Fruit fly (Drosophila melanogaster) whole organism, embryonic: ENCODE data around the gene CG32061.

Source experiments
- Adf1 ChIP-seq: fragments of 200-800 bp; sonication (Bioruptor generic); IDR thresholded peaks from 2 replicates; pipeline ENCODE4 v1.3.6; 2022; ENCODE audit warnings: missing biosample characterization, missing genetic modification characterization
- Antp ChIP-seq: fragments of 200-800 bp; sonication (Bioruptor generic); optimal IDR thresholded peaks from 3 replicates; lab custom pipeline; 2016; ENCODE audit warnings: missing biosample characterization, missing genetic modification characterization
- Atf-2 ChIP-seq: fragments of 200-800 bp; sonication (Bioruptor generic); optimal IDR thresholded peaks from 2 replicates; lab custom pipeline; 2016; ENCODE audit warnings: missing biosample characterization, missing genetic modification characterization
- Atf3 ChIP-seq: fragments of 200-800 bp; sonication (Bioruptor generic); optimal IDR thresholded peaks from 3 replicates; lab custom pipeline; 2016; ENCODE audit warnings: missing biosample characterization, missing genetic modification characterization
- Awh ChIP-seq: fragments of 200-800 bp; sonication (Bioruptor generic); IDR thresholded peaks from 2 replicates; pipeline ENCODE4, ENCODE4 v1.3.6; 2022; ENCODE audit warnings: missing biosample characterization, missing genetic modification characterization
- B-H1 ChIP-seq: fragments of 200-800 bp; sonication (Bioruptor generic); IDR thresholded peaks from 3 replicates; pipeline ENCODE4 v1.3.6; 2022; ENCODE audit warnings: missing biosample characterization, missing genetic modification characterization
- CG10267 ChIP-seq: fragments of 200-800 bp; sonication (Bioruptor generic); optimal IDR thresholded peaks from 2 replicates; lab custom pipeline; 2018; ENCODE audit warnings: missing biosample characterization, mild to moderate bottlenecking, missing genetic modification characterization, moderate library complexity
- CG10274 ChIP-seq: fragments of 200-800 bp; sonication (Bioruptor generic); optimal IDR thresholded peaks from 3 replicates; lab custom pipeline; 2017; ENCODE audit warnings: missing biosample characterization, mild to moderate bottlenecking, missing genetic modification characterization
- CG10959 ChIP-seq: fragments of 200-800 bp; sonication (Bioruptor generic); IDR thresholded peaks from 2 replicates; pipeline ENCODE4 v1.3.6; 2022; ENCODE audit warnings: missing biosample characterization, missing genetic modification characterization
- CG11504 ChIP-seq: fragments of 200-800 bp; sonication (Bioruptor generic); optimal IDR thresholded peaks from 3 replicates; lab custom pipeline; 2019; ENCODE audit warnings: missing biosample characterization, mild to moderate bottlenecking, missing genetic modification characterization, moderate library complexity
- CG12391 ChIP-seq: fragments of 200-800 bp; sonication (Bioruptor generic); optimal IDR thresholded peaks from 3 replicates; lab custom pipeline; 2018; ENCODE audit warnings: missing biosample characterization, mild to moderate bottlenecking, missing genetic modification characterization, moderate library complexity
- CG12659 ChIP-seq: fragments of 200-800 bp; sonication (Bioruptor generic); optimal IDR thresholded peaks from 3 replicates; lab custom pipeline; 2017; ENCODE audit warnings: mild to moderate bottlenecking, missing biosample characterization, missing genetic modification reagents, missing genetic modification characterization
- CG13775 ChIP-seq: fragments of 200-800 bp; sonication (Bioruptor generic); optimal IDR thresholded peaks from 3 replicates; lab custom pipeline; 2017; ENCODE audit warnings: missing biosample characterization, mild to moderate bottlenecking, missing genetic modification characterization
- CG1529 ChIP-seq: fragments of 200-800 bp; sonication (Bioruptor generic); optimal IDR thresholded peaks from 3 replicates; lab custom pipeline; 2018; ENCODE audit warnings: missing biosample characterization, missing genetic modification characterization
- CG15601 ChIP-seq: fragments of 200-800 bp; sonication (Bioruptor generic); optimal IDR thresholded peaks from 3 replicates; lab custom pipeline; 2019; ENCODE audit warnings: missing biosample characterization, mild to moderate bottlenecking, missing genetic modification characterization, moderate library complexity
- CG1602 ChIP-seq: fragments of 200-800 bp; sonication (Bioruptor generic); optimal IDR thresholded peaks from 3 replicates; lab custom pipeline; 2016; ENCODE audit warnings: missing biosample characterization, missing genetic modification characterization
- CG16813 ChIP-seq: fragments of 200-800 bp; sonication (Bioruptor generic); IDR thresholded peaks from 3 replicates; pipeline ENCODE4 v1.3.6; 2022; ENCODE audit warnings: missing biosample characterization, missing genetic modification characterization; ENCODE audit not compliant: partially characterized antibody
- CG16863 ChIP-seq: fragments of 200-800 bp; sonication (Bioruptor generic); optimal IDR thresholded peaks from 3 replicates; lab custom pipeline; 2016; ENCODE audit warnings: missing biosample characterization, missing genetic modification characterization
- CG17802 ChIP-seq: fragments of 200-800 bp; sonication (Bioruptor generic); optimal IDR thresholded peaks from 2 replicates; lab custom pipeline; 2018; ENCODE audit warnings: missing biosample characterization, mild to moderate bottlenecking, missing genetic modification characterization, moderate library complexity
- CG18262 ChIP-seq: fragments of 200-800 bp; optimal IDR thresholded peaks from 3 replicates; lab custom pipeline; 2019; ENCODE audit warnings: missing biosample characterization, mild to moderate bottlenecking, missing genetic modification characterization, moderate library complexity
- CG33213 ChIP-seq: fragments of 200-800 bp; sonication (Bioruptor generic); optimal IDR thresholded peaks from 3 replicates; lab custom pipeline; 2016; ENCODE audit warnings: missing biosample characterization, missing genetic modification characterization
- CG33557 ChIP-seq: fragments of 200-800 bp; sonication (Bioruptor generic); optimal IDR thresholded peaks from 2 replicates; lab custom pipeline; 2019; ENCODE audit warnings: missing biosample characterization, mild to moderate bottlenecking, missing genetic modification characterization, moderate library complexity
- CG3407 ChIP-seq: fragments of 200-800 bp; sonication (Bioruptor generic); optimal IDR thresholded peaks from 2 replicates; lab custom pipeline; 2018; ENCODE audit warnings: missing biosample characterization, mild to moderate bottlenecking, missing genetic modification characterization
- CG4328 ChIP-seq: fragments of 200-800 bp; sonication (Bioruptor generic); optimal IDR thresholded peaks from 3 replicates; lab custom pipeline; 2017; ENCODE audit warnings: missing biosample characterization, missing genetic modification reagents, missing genetic modification characterization
- CG6683 ChIP-seq: fragments of 200-800 bp; sonication (Bioruptor generic); optimal IDR thresholded peaks from 2 replicates; lab custom pipeline; 2017; ENCODE audit warnings: missing biosample characterization, mild to moderate bottlenecking, missing genetic modification characterization, missing genetic modification reagents
- CG7928 ChIP-seq: fragments of 200-800 bp; sonication (Bioruptor generic); optimal IDR thresholded peaks from 2 replicates; lab custom pipeline; 2017; ENCODE audit warnings: missing biosample characterization, mild to moderate bottlenecking, missing genetic modification characterization
- Camta ChIP-seq: fragments of 200-800 bp; sonication (Bioruptor generic); optimal IDR thresholded peaks from 2 replicates; lab custom pipeline; 2016; ENCODE audit warnings: missing biosample characterization, missing genetic modification characterization
- CoRest ChIP-seq: fragments of 200-800 bp; sonication (Bioruptor generic); optimal IDR thresholded peaks from 3 replicates; lab custom pipeline; 2018; ENCODE audit warnings: missing biosample characterization, mild to moderate bottlenecking, missing genetic modification characterization, moderate library complexity
- Dip2 ChIP-seq: fragments of 200-800 bp; sonication (Bioruptor generic); IDR thresholded peaks from 2 replicates; pipeline ENCODE4 v1.3.6; 2022; ENCODE audit warnings: missing biosample characterization, missing genetic modification characterization
- Elba2 ChIP-seq: fragments of 200-800 bp; sonication (Bioruptor generic); optimal IDR thresholded peaks from 3 replicates; lab custom pipeline; 2016; ENCODE audit warnings: missing biosample characterization, missing genetic modification characterization
- HLH54F ChIP-seq: fragments of 200-800 bp; sonication (Bioruptor generic); optimal IDR thresholded peaks from 3 replicates; lab custom pipeline; 2016; ENCODE audit warnings: missing biosample characterization, missing genetic modification characterization
- Hr39 ChIP-seq: fragments of >200 bp; optimal IDR thresholded peaks from 2 replicates; lab custom pipeline; 2017
- PHDP ChIP-seq: fragments of 200-800 bp; sonication (Bioruptor generic); optimal IDR thresholded peaks from 3 replicates; lab custom pipeline; 2018; ENCODE audit warnings: missing biosample characterization, mild to moderate bottlenecking, missing genetic modification characterization, moderate library complexity
- Rx ChIP-seq: fragments of 200-800 bp; sonication (Bioruptor generic); IDR thresholded peaks from 2 replicates; pipeline ENCODE4 v1.3.6; 2022; ENCODE audit warnings: missing biosample characterization, missing genetic modification characterization
- Sry-β ChIP-seq: fragments of 200-800 bp; sonication (Bioruptor generic); optimal IDR thresholded peaks from 2 replicates; lab custom pipeline; 2018; ENCODE audit warnings: missing biosample characterization, mild to moderate bottlenecking, missing genetic modification characterization, moderate library complexity
- Tbp ChIP-seq: fragments of >200 bp; optimal IDR thresholded peaks from 2 replicates; lab custom pipeline; 2018; ENCODE audit warnings: missing biosample characterization, missing genetic modification characterization
- ara ChIP-seq: fragments of 200-800 bp; sonication (Bioruptor generic); IDR thresholded peaks from 2 replicates; pipeline ENCODE4 v1.3.6; 2022; ENCODE audit warnings: missing biosample characterization, missing genetic modification characterization
- bbx ChIP-seq: fragments of 200-800 bp; sonication (Bioruptor generic); IDR thresholded peaks from 2 replicates; pipeline ENCODE4 v1.3.6; 2022; ENCODE audit warnings: missing biosample characterization, missing genetic modification characterization; ENCODE audit not compliant: partially characterized antibody
- bcd ChIP-seq: fragments of 200-800 bp; sonication (Bioruptor generic); optimal IDR thresholded peaks from 2 replicates; lab custom pipeline; 2017; ENCODE audit warnings: missing biosample characterization, mild to moderate bottlenecking, missing genetic modification characterization
- esg ChIP-seq: fragments of 200-800 bp; sonication (Bioruptor generic); conservative IDR thresholded peaks from 2 replicates; pipeline ENCODE4 v1.3.6; 2022; ENCODE audit warnings: missing biosample characterization, missing genetic modification characterization
- fd96Cb ChIP-seq: fragments of 200-800 bp; sonication (Bioruptor generic); optimal IDR thresholded peaks from 2 replicates; lab custom pipeline; 2018; ENCODE audit warnings: missing biosample characterization, mild to moderate bottlenecking, missing genetic modification characterization, moderate library complexity
- gsb ChIP-seq: fragments of 200-800 bp; sonication (Bioruptor generic); IDR thresholded peaks from 2 replicates; pipeline ENCODE4 v1.3.6; 2022; ENCODE audit warnings: missing biosample characterization, missing genetic modification characterization
- kah ChIP-seq: fragments of 200-800 bp; sonication (Bioruptor generic); optimal IDR thresholded peaks from 2 replicates; lab custom pipeline; 2018; ENCODE audit warnings: missing biosample characterization, mild to moderate bottlenecking, missing genetic modification characterization
- lola ChIP-seq, 3 experiments: fragments of >200 bp in 2 of 3; fragments of 200-800 bp in 1 of 3; sonication (Bioruptor generic) in 1 of 3; optimal IDR thresholded peaks; 2 replicates each; lab custom pipeline; 2017 to 2019; ENCODE audit warnings: missing biosample characterization in 3 of 3, missing genetic modification characterization in 3 of 3, mild to moderate bottlenecking in 1 of 3, moderate library complexity in 1 of 3
- mld ChIP-seq: fragments of 200-800 bp; sonication (Bioruptor generic); IDR thresholded peaks from 3 replicates; pipeline ENCODE4 v1.3.6; 2022; ENCODE audit warnings: missing biosample characterization, missing genetic modification characterization; ENCODE audit not compliant: partially characterized antibody
- p53 ChIP-seq: fragments of 200-800 bp; sonication (Bioruptor generic); optimal IDR thresholded peaks from 2 replicates; lab custom pipeline; 2016; ENCODE audit warnings: missing biosample characterization, missing genetic modification characterization
- pb ChIP-seq: fragments of 200-800 bp; sonication (Bioruptor generic); optimal IDR thresholded peaks from 3 replicates; lab custom pipeline; 2016; ENCODE audit warnings: missing biosample characterization, missing genetic modification characterization
- slou ChIP-seq: fragments of 200-800 bp; sonication (Bioruptor generic); optimal IDR thresholded peaks from 3 replicates; lab custom pipeline; 2016; ENCODE audit warnings: missing biosample characterization, missing genetic modification characterization
- usp ChIP-seq: fragments of >200 bp; optimal IDR thresholded peaks from 2 replicates; lab custom pipeline; 2017; ENCODE audit warnings: missing biosample characterization, missing genetic modification characterization
- wek ChIP-seq: fragments of 200-800 bp; sonication (Bioruptor generic); optimal IDR thresholded peaks from 3 replicates; lab custom pipeline; 2018; ENCODE audit warnings: missing biosample characterization, mild to moderate bottlenecking, missing genetic modification characterization, moderate library complexity
- zen2 ChIP-seq: fragments of 200-800 bp; sonication (Bioruptor generic); IDR thresholded peaks from 3 replicates; pipeline ENCODE4 v1.3.6; 2022; ENCODE audit warnings: missing biosample characterization, missing genetic modification characterization; ENCODE audit not compliant: partially characterized antibody
- zfh1 ChIP-seq: fragments of 200-800 bp; sonication (Bioruptor generic); IDR thresholded peaks from 3 replicates; pipeline ENCODE4 v1.3.6; 2022; ENCODE audit warnings: missing biosample characterization, missing genetic modification characterization

The CG32061 gene

dm6 chr3L:10428746-10429145 lies 34.9 kb upstream of the CG32061 start (continued):
- TF ChIP-seq lola (GFP tag; optimal IDR thresholded peaks at IDR 0.05; lab: Kevin White, UChicago) (no peak), CG4328 (no peak), CG6683 (GFP tag; lab: Kevin White, UChicago) (no peak), bcd (peak; percentile 21), usp (no peak), CG1602 (peak; percentile 31), CG16863 (GFP tag; lab: Kevin White, UChicago) (no peak), Elba2 (GFP tag; lab: Kevin White, UChicago) (no peak), HLH54F (no peak), Atf3 (GFP tag; lab: Kevin White, UChicago) (no peak), CG1529 (peak; percentile 27), Sry-β (GFP tag; lab: Kevin White, UChicago) (no peak), CG15601 (tag; lab: Kevin White, UChicago) (peak; percentile 29), kah (no peak), CG10267 (tag; lab: Kevin White, UChicago) (peak; percentile 3), CG12391 (tag; lab: Kevin White, UChicago) (peak; percentile 60), slou (no peak), CG3407 (GFP tag; lab: Kevin White, UChicago) (no peak), pb (GFP tag; lab: Kevin White, UChicago) (no peak), CG18262 (peak; percentile 55), bbx (no peak), ara (GFP tag; lab: Robert Waterston, UW) (no peak), CG16813 (GFP tag; lab: Robert Waterston, UW) (no peak), wek (GFP tag; lab: Kevin White, UChicago) (no peak), CG17802 (tag; lab: Kevin White, UChicago) (no peak), Camta (GFP tag; lab: Kevin White, UChicago) (no peak), Rx (GFP tag; lab: Robert Waterston, UW) (no peak), CG7928 (GFP tag; lab: Kevin White, UChicago) (no peak), CG33213 (GFP tag; lab: Kevin White, UChicago) (no peak), PHDP (peak; percentile 69), Dip2 (GFP tag; lab: Robert Waterston, UW) (no peak), zen2 (no peak), Hr39 (no peak), CG10274 (GFP tag; lab: Kevin White, UChicago) (no peak), CG12659 (GFP tag; lab: Kevin White, UChicago) (peak; percentile 2), Tbp (no peak), Atf-2 (GFP tag; lab: Kevin White, UChicago) (no peak), gsb (GFP tag; lab: Robert Waterston, UW) (no peak), CG13775 (no peak), CoRest (peak; percentile 72), Awh (GFP tag; lab: Robert Waterston, UW) (no peak), CG10959 (GFP tag; lab: Robert Waterston, UW) (no peak), B-H1 (GFP tag; lab: Robert Waterston, UW) (no peak), CG33557 (GFP tag; lab: Kevin White, UChicago) (no peak), mld (no peak), Antp (GFP tag; lab: Kevin White, UChicago) (no peak), Adf1 (GFP tag; lab: Robert Waterston, UW) (no peak), CG11504 (tag; lab: Kevin White, UChicago) (peak; percentile 77), zfh1 (no peak), p53 (GFP tag; lab: Kevin White, UChicago) (no peak), esg (GFP tag; lab: Robert Waterston, UW) (peak; percentile 36; the same call in 1 of the 2 replicates), fd96Cb (tag; lab: Kevin White, UChicago) (peak; percentile 66)
